Fruit fly (Drosophila melanogaster) whole organism, wandering third instar larva: ENCODE measurements around the gene Pex19.

Source experiments
- Dif ChIP-seq: fragments of 200-275, 200-300 bp; sonication (Bioruptor generic); optimal IDR thresholded peaks from 2 replicates; lab custom pipeline; 2018; ENCODE audit warnings: missing biosample characterization, missing genetic modification characterization; ENCODE audit not compliant: partially characterized antibody
- GATAd ChIP-seq: sonication (Bioruptor generic); optimal IDR thresholded peaks from 2 replicates; lab custom pipeline; 2016; ENCODE audit warnings: missing biosample characterization, missing genetic modification characterization
- Hr78 ChIP-seq: fragments of >200 bp; optimal IDR thresholded peaks from 2 replicates; lab custom pipeline; 2017; ENCODE audit warnings: missing biosample characterization, missing genetic modification characterization
- h ChIP-seq: fragments of 200-800 bp; sonication (Bioruptor generic); optimal IDR thresholded peaks from 3 replicates; lab custom pipeline; 2016; ENCODE audit warnings: missing biosample characterization, mild to moderate bottlenecking, missing genetic modification characterization
- lola ChIP-seq: fragments of >200 bp; optimal IDR thresholded peaks from 2 replicates; lab custom pipeline; 2017; ENCODE audit warnings: missing biosample characterization, missing genetic modification characterization
- psq ChIP-seq: fragments of 200-800 bp; sonication (Bioruptor generic); optimal IDR thresholded peaks from 3 replicates; lab custom pipeline; 2017; ENCODE audit warnings: missing biosample characterization, mild to moderate bottlenecking, missing genetic modification characterization, moderate library complexity

DNA sequence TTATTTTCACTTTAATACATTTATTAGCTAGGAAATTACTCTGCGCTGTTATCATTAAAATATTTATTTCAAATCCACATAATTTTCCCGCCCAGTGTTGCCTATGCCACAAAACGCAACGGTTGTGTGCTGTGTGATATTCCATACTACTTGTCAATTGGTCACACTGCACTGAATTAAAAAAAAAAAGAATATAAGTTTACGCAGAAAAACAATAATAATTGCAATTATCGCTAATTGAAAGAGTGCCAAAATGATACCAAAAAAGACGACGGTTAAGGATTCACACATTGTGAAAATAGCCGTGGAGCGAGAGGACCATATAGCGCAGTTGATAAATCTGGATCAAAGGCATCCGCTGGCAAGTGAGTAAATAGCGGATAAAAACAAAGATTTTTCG lies 6.1 kb downstream of the Pex19 start, which contains the start of gene Ced-12:
- TF ChIP-seq GATAd (no peak), Dif (GFP tag; lab: Kevin White, UChicago) (no peak), h (GFP tag; lab: Kevin White, UChicago) (no peak), Hr78 (GFP tag; lab: Kevin White, UChicago) (no peak), lola (GFP tag; lab: Kevin White, UChicago) (no peak), psq (no peak)
